Fruit fly (Drosophila melanogaster) whole organism, embryonic: ENCODE measurements around the gene PNPase.
A peak's percentile ranks its signal among the peaks of the same experiment; 100 is the strongest.

Experiments used
- ATbp ChIP-seq: fragments of 200-800 bp; sonication (Bioruptor generic); optimal IDR thresholded peaks from 2 replicates; lab custom pipeline; 2017; ENCODE audit warnings: missing biosample characterization, mild to moderate bottlenecking, missing genetic modification characterization, missing genetic modification reagents
- Abd-B ChIP-seq: fragments of 200-800 bp; sonication (Bioruptor generic); optimal IDR thresholded peaks from 2 replicates; lab custom pipeline; 2018; ENCODE audit warnings: missing biosample characterization, mild to moderate bottlenecking, missing genetic modification characterization, moderate library complexity
- Bgb ChIP-seq: fragments of 200-800 bp; sonication (Bioruptor generic); IDR thresholded peaks from 2 replicates; pipeline ENCODE4 v1.3.6; 2022; ENCODE audit warnings: missing biosample characterization, missing genetic modification characterization; ENCODE audit not compliant: partially characterized antibody
- CG10147 ChIP-seq: fragments of 200-800 bp; sonication (Bioruptor generic); optimal IDR thresholded peaks from 2 replicates; lab custom pipeline; 2019; ENCODE audit warnings: missing biosample characterization, mild to moderate bottlenecking, missing genetic modification characterization, moderate library complexity
- CG1024 ChIP-seq: fragments of 200-800 bp; sonication (Bioruptor generic); IDR thresholded peaks from 2 replicates; pipeline ENCODE4 v1.3.6; 2022; ENCODE audit warnings: missing biosample characterization, missing genetic modification characterization
- CG10654 ChIP-seq: fragments of 200-800 bp; sonication (Bioruptor generic); optimal IDR thresholded peaks from 2 replicates; lab custom pipeline; 2016; ENCODE audit warnings: missing biosample characterization, missing genetic modification characterization
- CG11398 ChIP-seq: fragments of 200-800 bp; sonication (Bioruptor generic); optimal IDR thresholded peaks from 2 replicates; lab custom pipeline; 2016; ENCODE audit warnings: missing biosample characterization, missing genetic modification characterization
- CG11504 ChIP-seq: fragments of 200-800 bp; sonication (Bioruptor generic); optimal IDR thresholded peaks from 3 replicates; lab custom pipeline; 2019; ENCODE audit warnings: missing biosample characterization, mild to moderate bottlenecking, missing genetic modification characterization, moderate library complexity
- CG13287 ChIP-seq: fragments of 200-800 bp; sonication (Bioruptor generic); IDR thresholded peaks from 2 replicates; pipeline ENCODE4 v1.3.6; 2022; ENCODE audit warnings: missing biosample characterization, missing genetic modification characterization; ENCODE audit not compliant: partially characterized antibody
- CG14441 ChIP-seq: fragments of 200-800 bp; sonication (Bioruptor generic); IDR thresholded peaks from 2 replicates; pipeline ENCODE4 v1.3.6; 2022; ENCODE audit warnings: missing biosample characterization, missing genetic modification characterization
- CG16813 ChIP-seq: fragments of 200-800 bp; sonication (Bioruptor generic); IDR thresholded peaks from 3 replicates; pipeline ENCODE4 v1.3.6; 2022; ENCODE audit warnings: missing biosample characterization, missing genetic modification characterization; ENCODE audit not compliant: partially characterized antibody
- CG16815 ChIP-seq: fragments of 200-800 bp; sonication (Bioruptor generic); optimal IDR thresholded peaks from 3 replicates; lab custom pipeline; 2017; ENCODE audit warnings: missing biosample characterization, mild to moderate bottlenecking, missing genetic modification characterization
- CG18476 ChIP-seq: fragments of 200-800 bp; sonication (Bioruptor generic); optimal IDR thresholded peaks from 2 replicates; lab custom pipeline; 2016; ENCODE audit warnings: missing biosample characterization, mild to moderate bottlenecking, missing genetic modification characterization
- CG2120 ChIP-seq: fragments of 200-800 bp; sonication (Bioruptor generic); optimal IDR thresholded peaks from 3 replicates; lab custom pipeline; 2016; ENCODE audit warnings: missing biosample characterization, missing genetic modification characterization
- CG4282 ChIP-seq: fragments of 200-800 bp; sonication (Bioruptor generic); optimal IDR thresholded peaks from 2 replicates; lab custom pipeline; 2016; ENCODE audit warnings: missing biosample characterization, missing genetic modification characterization
- CG4730 ChIP-seq: fragments of 200-800 bp; sonication (Bioruptor generic); IDR thresholded peaks from 2 replicates; pipeline ENCODE4 v1.3.6; 2022; ENCODE audit warnings: missing biosample characterization, missing genetic modification characterization
- CHES-1-like ChIP-seq: fragments of 200-800 bp; sonication (Bioruptor generic); optimal IDR thresholded peaks from 2 replicates; lab custom pipeline; 2016; ENCODE audit warnings: missing biosample characterization, missing genetic modification characterization
- Chrac-16 ChIP-seq: fragments of 200-800 bp; sonication (Bioruptor generic); optimal IDR thresholded peaks from 3 replicates; lab custom pipeline; 2016; ENCODE audit warnings: missing biosample characterization, missing genetic modification characterization
- D19A ChIP-seq: fragments of 200-800 bp; optimal IDR thresholded peaks from 3 replicates; lab custom pipeline; 2019; ENCODE audit warnings: missing biosample characterization, mild to moderate bottlenecking, missing genetic modification characterization, moderate library complexity
- Dip3 ChIP-seq: fragments of 200-800 bp; sonication (Bioruptor generic); optimal IDR thresholded peaks from 3 replicates; lab custom pipeline; 2016; ENCODE audit warnings: missing biosample characterization, missing genetic modification characterization
- ERR ChIP-seq: fragments of 200-800 bp; sonication (Bioruptor generic); optimal IDR thresholded peaks from 2 replicates; lab custom pipeline; 2016; ENCODE audit warnings: missing biosample characterization, missing genetic modification characterization
- H2.0 ChIP-seq: fragments of 200-800 bp; sonication (Bioruptor generic); IDR thresholded peaks from 2 replicates; pipeline ENCODE4 v1.3.6; 2022; ENCODE audit warnings: missing biosample characterization, missing genetic modification characterization
- MBD-R2 ChIP-seq: fragments of 200-800 bp; sonication (Bioruptor generic); IDR thresholded peaks from 2 replicates; pipeline ENCODE4 v1.3.6; 2022; ENCODE audit warnings: missing biosample characterization, missing genetic modification characterization
- Med ChIP-seq: fragments of 200-800 bp; sonication (Bioruptor generic); peaks from one replicate; lab custom pipeline; 2016; ENCODE audit warnings: missing biosample characterization, missing genetic modification characterization, mild to moderate bottlenecking, inconsistent platforms, moderate library complexity
- Meics ChIP-seq: fragments of 200-800 bp; sonication (Bioruptor generic); optimal IDR thresholded peaks from 2 replicates; lab custom pipeline; 2017; ENCODE audit warnings: missing biosample characterization, mild to moderate bottlenecking, missing genetic modification characterization
- Mrtf ChIP-seq: fragments of 200-800 bp; sonication (Bioruptor generic); IDR thresholded peaks from 3 replicates; pipeline ENCODE4 v1.3.6; 2022; ENCODE audit warnings: missing biosample characterization, missing genetic modification characterization
- NC2α ChIP-seq: fragments of 200-800 bp; sonication (Bioruptor generic); optimal IDR thresholded peaks from 2 replicates; lab custom pipeline; 2016; ENCODE audit warnings: missing biosample characterization, missing genetic modification characterization
- Nf-YB ChIP-seq: fragments of 200-800 bp; sonication (Bioruptor generic); optimal IDR thresholded peaks from 3 replicates; lab custom pipeline; 2019; ENCODE audit warnings: missing biosample characterization, mild to moderate bottlenecking, missing genetic modification characterization, moderate library complexity
- NfI ChIP-seq: fragments of 200-800 bp; sonication (Bioruptor generic); optimal IDR thresholded peaks from 3 replicates; lab custom pipeline; 2018; ENCODE audit warnings: missing biosample characterization, mild to moderate bottlenecking, missing genetic modification characterization, moderate library complexity
- Sox102F ChIP-seq: fragments of 200-800 bp; sonication (Bioruptor generic); optimal IDR thresholded peaks from 2 replicates; lab custom pipeline; 2018; ENCODE audit warnings: missing biosample characterization, mild to moderate bottlenecking, missing genetic modification characterization, moderate library complexity
- Xrp1 ChIP-seq: fragments of 200-800 bp; sonication (Bioruptor generic); IDR thresholded peaks from 2 replicates; pipeline ENCODE4 v1.3.6; 2022; ENCODE audit warnings: missing biosample characterization, missing genetic modification characterization
- YL-1 ChIP-seq: fragments of 200-800 bp; sonication (Bioruptor generic); optimal IDR thresholded peaks from 3 replicates; lab custom pipeline; 2017; ENCODE audit warnings: missing biosample characterization, mild to moderate bottlenecking, missing genetic modification characterization
- br ChIP-seq: fragments of >200 bp; optimal IDR thresholded peaks from 2 replicates; lab custom pipeline; 2017
- danr ChIP-seq: fragments of 200-800 bp; sonication (Bioruptor generic); IDR thresholded peaks from 2 replicates; pipeline ENCODE4 v1.3.6; 2022; ENCODE audit warnings: missing biosample characterization, missing genetic modification characterization
- ems ChIP-seq: fragments of 200-800 bp; sonication (Bioruptor generic); optimal IDR thresholded peaks from 3 replicates; lab custom pipeline; 2016; ENCODE audit warnings: missing biosample characterization, missing genetic modification characterization
- en ChIP-seq: fragments of 200-800 bp; sonication (Bioruptor generic); optimal IDR thresholded peaks from 2 replicates; lab custom pipeline; 2016; ENCODE audit warnings: missing biosample characterization, missing genetic modification characterization
- fd102C ChIP-seq: fragments of 200-800 bp; sonication (Bioruptor generic); optimal IDR thresholded peaks from 2 replicates; lab custom pipeline; 2018; ENCODE audit warnings: missing biosample characterization, mild to moderate bottlenecking, missing genetic modification characterization, moderate library complexity
- fd3F ChIP-seq: fragments of 200-800 bp; sonication (Bioruptor generic); optimal IDR thresholded peaks from 2 replicates; lab custom pipeline; 2018; ENCODE audit warnings: missing biosample characterization, mild to moderate bottlenecking, missing genetic modification characterization, moderate library complexity
- ftz-f1 ChIP-seq: fragments of 200-800 bp; sonication (Bioruptor generic); optimal IDR thresholded peaks from 2 replicates; lab custom pipeline; 2016; ENCODE audit warnings: missing biosample characterization, missing genetic modification characterization
- gt ChIP-seq: fragments of 200-800 bp; sonication (Bioruptor generic); IDR thresholded peaks from 2 replicates; pipeline ENCODE4 v1.3.6; 2022; ENCODE audit warnings: missing biosample characterization, missing genetic modification characterization
- ham ChIP-seq: fragments of 200-800 bp; sonication (Bioruptor generic); IDR thresholded peaks from 2 replicates; pipeline ENCODE4 v1.3.6; 2022; ENCODE audit warnings: missing biosample characterization, missing genetic modification characterization
- lbe ChIP-seq: fragments of 200-800 bp; sonication (Bioruptor generic); optimal IDR thresholded peaks from 2 replicates; lab custom pipeline; 2016; ENCODE audit warnings: missing biosample characterization, mild to moderate bottlenecking, missing genetic modification characterization
- nmo ChIP-seq: fragments of 200-800 bp; sonication (Bioruptor generic); optimal IDR thresholded peaks from 2 replicates; lab custom pipeline; 2018; ENCODE audit warnings: missing biosample characterization, mild to moderate bottlenecking, missing genetic modification characterization, moderate library complexity
- oc ChIP-seq: fragments of 200-800 bp; sonication (Bioruptor generic); optimal IDR thresholded peaks from 2 replicates; lab custom pipeline; 2018; ENCODE audit warnings: missing biosample characterization, mild to moderate bottlenecking, missing genetic modification characterization, moderate library complexity
- sc ChIP-seq, 3 experiments: fragments of >200 bp in 2 of 3; fragments of 200-800 bp in 1 of 3; sonication (Bioruptor generic) in 1 of 3; optimal IDR thresholded peaks; 2 replicates in 2 of 3; 3 replicates in 1 of 3; lab custom pipeline; 2017; ENCODE audit warnings: mild to moderate bottlenecking in 1 of 3, missing biosample characterization in 1 of 3, missing genetic modification characterization in 1 of 3, missing genetic modification reagents in 1 of 3
- schlank ChIP-seq: fragments of 200-800 bp; sonication (Bioruptor generic); optimal IDR thresholded peaks from 2 replicates; lab custom pipeline; 2018; ENCODE audit warnings: missing biosample characterization, mild to moderate bottlenecking, missing genetic modification characterization
- sima ChIP-seq: fragments of 200-800 bp; sonication (Bioruptor generic); optimal IDR thresholded peaks from 2 replicates; lab custom pipeline; 2016; ENCODE audit warnings: missing biosample characterization, missing genetic modification characterization
- sisA ChIP-seq: fragments of 200-800 bp; sonication (Bioruptor generic); IDR thresholded peaks from 2 replicates; pipeline ENCODE4 v1.3.6; 2022; ENCODE audit warnings: missing biosample characterization, missing genetic modification characterization
- sna ChIP-seq: fragments of 200-800 bp; sonication (Bioruptor generic); IDR thresholded peaks from 2 replicates; pipeline ENCODE4 v1.3.6; 2022; ENCODE audit warnings: missing biosample characterization, missing genetic modification characterization; ENCODE audit not compliant: partially characterized antibody
- yki ChIP-seq: fragments of >200 bp; optimal IDR thresholded peaks from 3 replicates; lab custom pipeline; 2018

The PNPase gene

DNA sequence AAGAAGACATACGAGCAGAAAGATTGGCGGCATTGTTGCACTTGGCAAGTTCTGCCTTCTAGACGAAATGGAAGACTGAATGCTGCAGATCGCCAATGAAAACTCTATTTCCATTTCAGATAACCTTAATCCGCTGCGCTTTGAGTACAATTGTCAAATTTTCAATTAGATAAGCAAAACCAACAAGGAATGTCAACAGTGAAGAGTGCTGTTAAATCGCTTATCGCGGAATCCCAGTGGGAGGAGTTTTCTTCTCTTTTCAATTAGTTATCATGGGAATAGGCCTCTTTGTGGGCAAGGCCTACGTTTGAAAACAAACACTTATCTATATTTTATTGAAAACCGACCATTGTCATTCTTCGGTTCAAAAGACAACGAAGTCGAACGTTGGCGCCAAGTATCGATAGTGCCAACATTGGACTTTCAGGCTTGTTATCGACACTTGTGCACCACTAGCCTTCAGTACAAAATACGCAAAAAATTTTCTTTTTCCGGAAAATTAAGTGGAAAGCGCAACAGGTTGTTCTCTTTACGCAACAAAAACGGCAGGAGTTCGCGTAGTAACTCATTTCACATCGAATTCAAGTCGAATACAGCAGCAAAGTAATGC is 9.9 kb downstream of the PNPase start, which contains the start of the genes Ugt35D1 and Gcn2 (continued):
- TF ChIP-seq CG4282 (GFP tag; lab: Kevin White, UChicago) (no peak), yki (lab: Kevin White, UChicago) (no peak), nmo (GFP tag; lab: Kevin White, UChicago) (no peak), Xrp1 (peak; percentile 84), Med (peak; percentile 93), fd3F (GFP tag; lab: Kevin White, UChicago) (no peak), ERR (no peak), Dip3 (GFP tag; lab: Kevin White, UChicago) (no peak), D19A (tag; lab: Kevin White, UChicago) (no peak), CG18476 (peak; percentile 29), NfI (GFP tag; lab: Kevin White, UChicago) (no peak), CG11504 (tag; lab: Kevin White, UChicago) (no peak), ems (GFP tag; lab: Kevin White, UChicago) (no peak), sisA (no peak), oc (tag; lab: Kevin White, UChicago) (peak; percentile 69), CG13287 (GFP tag; lab: Robert Waterston, UW) (peak; percentile 85), CG16815 (GFP tag; lab: Kevin White, UChicago) (no peak), CG10147 (GFP tag; lab: Kevin White, UChicago) (no peak), CG11398 (peak; percentile 16), Sox102F (no peak), CHES-1-like (GFP tag; lab: Kevin White, UChicago) (peak; percentile 7), H2.0 (GFP tag; lab: Robert Waterston, UW) (no peak), Meics (GFP tag; lab: Kevin White, UChicago) (no peak), YL-1 (GFP tag; lab: Kevin White, UChicago) (peak; percentile 23), Bgb (GFP tag; lab: Robert Waterston, UW) (peak; percentile 53; the same call in 1 of the 2 replicates), Nf-YB (peak; percentile 7), lbe (GFP tag; lab: Kevin White, UChicago) (no peak), sna (GFP tag; lab: Robert Waterston, UW) (peak; percentile 58; the same call in 1 of the 2 replicates), gt (GFP tag; lab: Robert Waterston, UW) (no peak), CG2120 (GFP tag; lab: Kevin White, UChicago) (no peak), CG16813 (GFP tag; lab: Robert Waterston, UW) (peak; percentile 47; the same call in 1 of the 3 replicates), en (GFP tag; lab: Kevin White, UChicago) (peak; percentile 11), CG1024 (GFP tag; lab: Robert Waterston, UW) (peak; percentile 74; the same call in 1 of the 2 replicates), ham (no peak), CG10654 (GFP tag; lab: Kevin White, UChicago) (no peak), fd102C (peak; percentile 63), sima (GFP tag; lab: Kevin White, UChicago) (no peak), sc (optimal IDR thresholded peaks at IDR 0.05; lab: Kevin White, UChicago) (no peak), sc (GFP tag; optimal IDR thresholded peaks at IDR 0.05; lab: Kevin White, UChicago) (peak; percentile 44), danr (GFP tag; lab: Robert Waterston, UW) (no peak), CG4730 (GFP tag; lab: Robert Waterston, UW) (no peak), NC2α (GFP tag; lab: Kevin White, UChicago) (peak; percentile 48), Abd-B (GFP tag; lab: Kevin White, UChicago) (no peak), MBD-R2 (GFP tag; lab: Robert Waterston, UW) (peak; percentile 34; the same call in 1 of the 2 replicates), CG14441 (GFP tag; lab: Robert Waterston, UW) (no peak), schlank (tag; lab: Kevin White, UChicago) (no peak), Chrac-16 (GFP tag; lab: Kevin White, UChicago) (no peak), ATbp (peak; percentile 86), ftz-f1 (no peak), Mrtf (GFP tag; lab: Robert Waterston, UW) (no peak), br (lab: Kevin White, UChicago) (no peak)
